Worm (Caenorhabditis elegans) whole organism, mixed stage, embryonic: ENCODE measurements around the gene srt-52.

ENCODE experiments used
- ces-1 ChIP-seq: fragments of 150-350 bp; optimal IDR thresholded peaks from 2 replicates; lab custom pipeline; 2014; ENCODE audit warnings: missing biosample characterization, missing genetic modification reagents, missing genetic modification characterization
- elt-1 ChIP-seq: sonication (generic microtip); optimal IDR thresholded peaks from 2 replicates; lab custom pipeline; 2017; ENCODE audit warnings: missing genetic modification characterization, mild to moderate bottlenecking, missing compliant biosample characterization, antibody characterized with exemption, moderate library complexity, borderline replicate concordance; ENCODE audit not compliant: insufficient read depth
- pha-4 ChIP-seq: fragments of 150-350 bp; optimal IDR thresholded peaks from 2 replicates; lab custom pipeline; 2018; ENCODE audit warnings: missing biosample characterization, missing genetic modification reagents, missing genetic modification characterization
- sem-2 ChIP-seq: fragments of 200-800 bp; sonication (Bioruptor generic); optimal IDR thresholded peaks from 2 replicates; lab custom pipeline; 2018; ENCODE audit warnings: mild to moderate bottlenecking, missing genetic modification characterization, missing compliant biosample characterization
- unc-39 ChIP-seq: fragments of 150-350 bp; optimal IDR thresholded peaks from 2 replicates; lab custom pipeline; 2014; ENCODE audit warnings: missing biosample characterization, missing genetic modification characterization
- ztf-11 ChIP-seq: fragments of 150-350 bp; optimal IDR thresholded peaks from 2 replicates; lab custom pipeline; 2014; ENCODE audit warnings: missing biosample characterization, missing genetic modification characterization

ce11 chrV:29823-30222, 26.0 kb downstream of the srt-52 start:
- TF ChIP-seq unc-39 (tag; lab: Kevin White, UChicago): no peak
- no peak for TF ChIP-seq elt-1
- no peak for TF ChIP-seq ces-1 (GFP tag; lab: Kevin White, UChicago)
- no peak for TF ChIP-seq pha-4
- no peak for TF ChIP-seq ztf-11 (tag; lab: Kevin White, UChicago)
- TF ChIP-seq sem-2 (GFP tag; lab: Kevin White, UChicago): no peak
